ENCODE assay signal across 5 worm cellular contexts in genomic region chrX:11463005-11463404, ce11.
TF ChIP-seq lines count a peak whose summit lies in the region.

No protein-coding gene starts in this region.

TF ChIP-seq in whole organism, L1 larva, 84 proteins besides CTCF, POLR2A, EP300 and RAD21:
- TF ChIP-seq ceh-82 (tag; optimal IDR thresholded peaks at IDR 0.05; lab: Kevin White, UChicago) (no peak), nhr-85 (tag; lab: Kevin White, UChicago) (no peak), ets-5 (GFP tag; IDR thresholded peaks at IDR 0.05; lab: Robert Waterston, UW) (no peak), lin-15B (tag; optimal IDR thresholded peaks at IDR 0.05; lab: Kevin White, UChicago) (no peak), mab-9 (GFP tag; IDR thresholded peaks at IDR 0.05; lab: Robert Waterston, UW) (0 out of 2 replicates have a peak, but pooled peaks have one; percentile 13), zip-4 (GFP tag; optimal IDR thresholded peaks at IDR 0.05; lab: Kevin White, UChicago) (no peak), efl-1 (optimal IDR thresholded peaks at IDR 0.05; lab: Kevin White, UChicago) (no peak), efl-1 (GFP tag; optimal IDR thresholded peaks at IDR 0.05 in 1 of 2; lab: Kevin White, UChicago) (no peak), blmp-1 (tag; optimal IDR thresholded peaks at IDR 0.05; lab: Kevin White, UChicago) (no peak), lin-14 (GFP tag; optimal IDR thresholded peaks at IDR 0.05; lab: Kevin White, UChicago) (peak; percentile 68), C16A3.4 (tag; optimal IDR thresholded peaks at IDR 0.05; lab: Kevin White, UChicago) (no peak), xbp-1 (tag; optimal IDR thresholded peaks at IDR 0.05; lab: Kevin White, UChicago) (no peak), ztf-11 (tag; optimal IDR thresholded peaks at IDR 0.05; lab: Kevin White, UChicago) (no peak), fkh-4 (tag; optimal IDR thresholded peaks at IDR 0.05; lab: Kevin White, UChicago; ENCODE audit: borderline replicate concordance) (no peak), unc-98 (GFP tag; IDR thresholded peaks at IDR 0.05; lab: Robert Waterston, UW) (no peak)

TF ChIP-seq in whole organism, L2 larva, 48 proteins besides CTCF, POLR2A, EP300 and RAD21 (continues in another document):
- TF ChIP-seq lin-13 (GFP tag; optimal IDR thresholded peaks at IDR 0.05; lab: Kevin White, UChicago), result no peak
- no peak for TF ChIP-seq mbf-1 (tag; optimal IDR thresholded peaks at IDR 0.05; lab: Kevin White, UChicago)
- TF ChIP-seq gmeb-1 (tag; optimal IDR thresholded peaks at IDR 0.05; lab: Kevin White, UChicago), result no peak
- TF ChIP-seq lin-39 (tag; optimal IDR thresholded peaks at IDR 0.05; lab: Kevin White, UChicago), result no peak
- peak in 1 of 2 experiments; percentile 14 for TF ChIP-seq lsy-2 (tag; optimal IDR thresholded peaks at IDR 0.05; lab: Kevin White, UChicago)
- no peak for TF ChIP-seq egl-27 (tag; optimal IDR thresholded peaks at IDR 0.05; lab: Kevin White, UChicago)
- TF ChIP-seq sma-9 (GFP tag; optimal IDR thresholded peaks at IDR 0.05; lab: Kevin White, UChicago), result peak; percentile 28
- TF ChIP-seq sma-9 (tag; optimal IDR thresholded peaks at IDR 0.05; lab: Kevin White, UChicago), result no peak
- TF ChIP-seq nhr-23 (tag; optimal IDR thresholded peaks at IDR 0.05; lab: Kevin White, UChicago), result no peak
- TF ChIP-seq unc-62 (GFP tag; optimal IDR thresholded peaks at IDR 0.05; lab: Kevin White, UChicago), result no peak
- no peak for TF ChIP-seq lin-11 (tag; optimal IDR thresholded peaks at IDR 0.05; lab: Kevin White, UChicago)
- no peak for TF ChIP-seq zag-1 (tag; optimal IDR thresholded peaks at IDR 0.05; lab: Kevin White, UChicago)
- peak; percentile 42 for TF ChIP-seq mab-5 (tag; optimal IDR thresholded peaks at IDR 0.05; lab: Kevin White, UChicago)
- no peak for TF ChIP-seq nhr-21 (tag; optimal IDR thresholded peaks at IDR 0.05; lab: Kevin White, UChicago)
- TF ChIP-seq C34F6.9 (tag; optimal IDR thresholded peaks at IDR 0.05; lab: Kevin White, UChicago), result no peak
- TF ChIP-seq elt-3 (tag; optimal IDR thresholded peaks at IDR 0.05; lab: Kevin White, UChicago), result no peak
- TF ChIP-seq ceh-16 (tag; optimal IDR thresholded peaks at IDR 0.05; lab: Kevin White, UChicago), result no peak
- TF ChIP-seq snpc-4 (tag; optimal IDR thresholded peaks at IDR 0.05; lab: Kevin White, UChicago), result no peak
- TF ChIP-seq ztf-1 (GFP tag; conservative IDR thresholded peaks at IDR 0.05; lab: Robert Waterston, UW), result no peak
- no peak for TF ChIP-seq ztf-4 (tag; optimal IDR thresholded peaks at IDR 0.05; lab: Kevin White, UChicago)
- no peak for TF ChIP-seq aly-2 (tag; optimal IDR thresholded peaks at IDR 0.05; lab: Kevin White, UChicago)

TF ChIP-seq in whole organism, L3 larva, 47 proteins besides CTCF, POLR2A, EP300 and RAD21:
- TF ChIP-seq pqm-1 (tag; optimal IDR thresholded peaks at IDR 0.05; lab: Kevin White, UChicago) (no peak), lsy-12 (tag; optimal IDR thresholded peaks at IDR 0.05; lab: Kevin White, UChicago) (no peak), nfya-1 (tag; optimal IDR thresholded peaks at IDR 0.05; lab: Kevin White, UChicago; ENCODE audit: insufficient read depth) (peak; percentile 39), sea-2 (GFP tag; optimal IDR thresholded peaks at IDR 0.05; lab: Kevin White, UChicago) (no peak), fkh-10 (GFP tag; optimal IDR thresholded peaks at IDR 0.05; lab: Kevin White, UChicago) (no peak), nhr-67 (tag; optimal IDR thresholded peaks at IDR 0.05; lab: Kevin White, UChicago) (no peak), tbx-2 (tag; optimal IDR thresholded peaks at IDR 0.05; lab: Kevin White, UChicago) (no peak), lin-39 (tag; optimal IDR thresholded peaks at IDR 0.05; lab: Kevin White, UChicago) (peak; percentile 78), hmg-11 (tag; optimal IDR thresholded peaks at IDR 0.05; lab: Kevin White, UChicago) (peak; percentile 22), ztf-4 (tag; optimal IDR thresholded peaks at IDR 0.05; lab: Kevin White, UChicago) (no peak), egl-5 (tag; optimal IDR thresholded peaks at IDR 0.05; lab: Kevin White, UChicago) (peak; percentile 16), eor-1 (tag; optimal IDR thresholded peaks at IDR 0.05; lab: Kevin White, UChicago) (no peak)

TF ChIP-seq in whole organism, L4 larva, 104 proteins besides CTCF, POLR2A, EP300 and RAD21:
- TF ChIP-seq aha-1 (tag; lab: Kevin White, UChicago) (peak; percentile 76), mdl-1 (tag; optimal IDR thresholded peaks at IDR 0.05; lab: Kevin White, UChicago) (peak in 1 of 2 experiments; percentile 5), mep-1 (tag; optimal IDR thresholded peaks at IDR 0.05; lab: Kevin White, UChicago) (peak; percentile 5), hlh-30 (tag; optimal IDR thresholded peaks at IDR 0.05; lab: Kevin White, UChicago; ENCODE audit: insufficient read depth) (no peak), ceh-20 (GFP tag; IDR thresholded peaks at IDR 0.05; lab: Robert Waterston, UW) (0 out of 2 replicates have a peak, but pooled peaks have one; percentile 13), zip-2 (tag; optimal IDR thresholded peaks at IDR 0.05; lab: Kevin White, UChicago) (no peak)

TF ChIP-seq in whole organism, late embryonic, 69 proteins besides CTCF, POLR2A, EP300 and RAD21:
- TF ChIP-seq dve-1 (tag; optimal IDR thresholded peaks at IDR 0.05; lab: Kevin White, UChicago) (peak; percentile 21), pax-1 (tag; optimal IDR thresholded peaks at IDR 0.05; lab: Kevin White, UChicago) (no peak)
TF ChIP-seq in whole organism, late embryonic: peak in this region for 1.

Comparison
In these comparisons a context has a peak if more than half of its experiments do, and no peak if none do; other contexts are left out.
1. Of the 29 proteins assayed by ChIP-seq in both whole organism, L4 larva and whole organism, L1 larva: peak only in whole organism, L4 larva: aha-1 and mep-1; only in whole organism, L1 larva: none; in both: none; in neither: 26; mixed calls (peak in some experiments, not most) for 1.